Fruit fly (Drosophila melanogaster): ENCODE measurements around the gene obst-E.

- TF ChIP-seq CG12768 (GFP tag; optimal IDR thresholded peaks at IDR 0.05): no peak
- no peak for TF ChIP-seq pad (GFP tag; optimal IDR thresholded peaks at IDR 0.05)
- TF ChIP-seq CG7101 (tag; optimal IDR thresholded peaks at IDR 0.05): no peak
- TF ChIP-seq kay (GFP tag; ENCODE audit: borderline replicate concordance): no peak
- TF ChIP-seq tj (GFP tag; optimal IDR thresholded peaks at IDR 0.05): no peak
- TF ChIP-seq CG33017 (tag; optimal IDR thresholded peaks at IDR 0.05): no peak
Observed at dm6 chr2L:5781181-5781580, 15.2 kb upstream of the obst-E start.

Measured in whole organism, adult.